Worm (Caenorhabditis elegans) whole organism, L1 larva: ENCODE data around the gene dpm-3.

Experiments used
- C04F5.9 ChIP-seq: sonication (generic microtip); optimal IDR thresholded peaks from 2 replicates; lab custom pipeline; 2016; ENCODE audit warnings: missing genetic modification characterization, missing compliant biosample characterization
- C34B4.2 ChIP-seq: sonication (generic microtip); optimal IDR thresholded peaks from 2 replicates; lab custom pipeline; 2017; ENCODE audit warnings: mild to moderate bottlenecking, missing genetic modification characterization, missing compliant biosample characterization
- Y116A8C.19 ChIP-seq: sonication (generic microtip); optimal IDR thresholded peaks from 2 replicates; lab custom pipeline; 2016; ENCODE audit warnings: missing compliant biosample characterization, missing genetic modification characterization, borderline replicate concordance
- alr-1 ChIP-seq: fragments of 200-800 bp; sonication (Bioruptor generic); optimal IDR thresholded peaks from 2 replicates; lab custom pipeline; 2018; ENCODE audit warnings: borderline replicate concordance, mild to moderate bottlenecking, missing genetic modification characterization, missing compliant biosample characterization
- aly-2 ChIP-seq: fragments of 150-350 bp; optimal IDR thresholded peaks from 2 replicates; lab custom pipeline; 2014; ENCODE audit warnings: missing biosample characterization, missing genetic modification characterization
- ceh-8 ChIP-seq: fragments of 200-800 bp; sonication (Bioruptor generic); optimal IDR thresholded peaks from 2 replicates; lab custom pipeline; 2018; ENCODE audit warnings: mild to moderate bottlenecking, missing genetic modification characterization, moderate library complexity, missing compliant biosample characterization
- ceh-82 ChIP-seq, 3 experiments: fragments of 150-350 bp in 1 of 3; sonication (generic microtip) in 2 of 3; optimal IDR thresholded peaks; 2 replicates each; lab custom pipeline; 2014 to 2017; ENCODE audit warnings: missing biosample characterization in 3 of 3, missing genetic modification characterization in 3 of 3
- ceh-90 ChIP-seq: sonication (generic microtip); optimal IDR thresholded peaks from 2 replicates; lab custom pipeline; 2016; ENCODE audit warnings: missing genetic modification characterization, missing compliant biosample characterization
- dpl-1 ChIP-seq, 3 experiments: fragments of 150-350 bp in 2 of 3; sonication (generic microtip) in 1 of 3; optimal IDR thresholded peaks; 2 replicates each; lab custom pipeline; 2014 to 2017; ENCODE audit warnings: missing biosample characterization in 3 of 3, missing genetic modification characterization in 3 of 3, missing genetic modification reagents in 3 of 3
- dsc-1 ChIP-seq: sonication (generic microtip); optimal IDR thresholded peaks from 2 replicates; lab custom pipeline; 2016; ENCODE audit warnings: mild to moderate bottlenecking, missing genetic modification characterization, missing compliant biosample characterization
- efl-1 ChIP-seq, 4 experiments: fragments of 150-350 bp; optimal IDR thresholded peaks in 3 of 4; peaks in 1 of 4; 1 replicate in 1 of 4; 2 replicates in 3 of 4; lab custom pipeline; 2014; ENCODE audit warnings: missing biosample characterization in 2 of 4, missing genetic modification characterization in 2 of 4, missing genetic modification reagents in 2 of 4
- efl-3 ChIP-seq: fragments of 200-800 bp; sonication (Bioruptor generic); optimal IDR thresholded peaks from 2 replicates; lab custom pipeline; 2018; ENCODE audit warnings: mild to moderate bottlenecking, missing genetic modification characterization, missing compliant biosample characterization
- elt-2 ChIP-seq: sonication (generic microtip); optimal IDR thresholded peaks from 2 replicates; lab custom pipeline; 2016; ENCODE audit warnings: missing genetic modification characterization, mild to moderate bottlenecking, inconsistent platforms, missing compliant biosample characterization, missing genetic modification reagents
- elt-3 ChIP-seq, 6 experiments: fragments of 150-350 bp in 1 of 6; sonication (generic microtip); optimal IDR thresholded peaks; 2 replicates each; lab custom pipeline; 2017 to 2018; ENCODE audit warnings: missing biosample characterization in 6 of 6, missing genetic modification characterization in 6 of 6, inconsistent platforms in 1 of 6
- ets-5 ChIP-seq: fragments of 200-800 bp; sonication (Bioruptor generic); IDR thresholded peaks from 2 replicates; pipeline ENCODE4 v1.3.6; 2022; ENCODE audit warnings: missing genetic modification characterization, missing compliant biosample characterization
- fkh-10 ChIP-seq: sonication (generic microtip); optimal IDR thresholded peaks from 2 replicates; lab custom pipeline; 2017; ENCODE audit warnings: missing biosample characterization, missing genetic modification reagents, missing genetic modification characterization
- fkh-4 ChIP-seq: sonication (generic microtip); optimal IDR thresholded peaks from 2 replicates; lab custom pipeline; 2016; ENCODE audit warnings: missing compliant biosample characterization, missing genetic modification characterization, borderline replicate concordance
- fkh-8 ChIP-seq: sonication (generic microtip); optimal IDR thresholded peaks from 2 replicates; lab custom pipeline; 2016; ENCODE audit warnings: mild to moderate bottlenecking, missing genetic modification characterization, missing compliant biosample characterization
- hlh-17 ChIP-seq: fragments of 200-800 bp; sonication (Bioruptor generic); optimal IDR thresholded peaks from 2 replicates; lab custom pipeline; 2018; ENCODE audit warnings: missing genetic modification characterization, mild to moderate bottlenecking, missing compliant biosample characterization, moderate library complexity, borderline replicate concordance
- hlh-4 ChIP-seq: sonication (generic microtip); optimal IDR thresholded peaks from 2 replicates; lab custom pipeline; 2016; ENCODE audit warnings: mild to moderate bottlenecking, missing genetic modification characterization, missing compliant biosample characterization
- lin-13 ChIP-seq: fragments of 150-350 bp; optimal IDR thresholded peaks from 2 replicates; lab custom pipeline; 2014; ENCODE audit warnings: missing biosample characterization, missing genetic modification reagents, missing genetic modification characterization
- lin-14 ChIP-seq: fragments of 200-800 bp; sonication (Bioruptor generic); optimal IDR thresholded peaks from 2 replicates; lab custom pipeline; 2018; ENCODE audit warnings: mild to moderate bottlenecking, missing genetic modification characterization, moderate library complexity, missing compliant biosample characterization
- mef-2 ChIP-seq: fragments of 150-350 bp; optimal IDR thresholded peaks from 2 replicates; lab custom pipeline; 2014; ENCODE audit warnings: missing biosample characterization, missing genetic modification characterization
- nhr-19 ChIP-seq: fragments of 200-800 bp; sonication (Bioruptor generic); conservative IDR thresholded peaks from 2 replicates; pipeline ENCODE4 v1.3.6; 2022; ENCODE audit warnings: missing genetic modification characterization, missing compliant biosample characterization
- nhr-237 ChIP-seq: fragments of 150-350 bp; optimal IDR thresholded peaks from 2 replicates; lab custom pipeline; 2014; ENCODE audit warnings: missing biosample characterization, missing genetic modification characterization
- nhr-28 ChIP-seq: fragments of 150-350 bp; optimal IDR thresholded peaks from 2 replicates; lab custom pipeline; 2014; ENCODE audit warnings: missing biosample characterization, missing genetic modification characterization
- nhr-71 ChIP-seq: sonication (generic microtip); optimal IDR thresholded peaks from 2 replicates; lab custom pipeline; 2016; ENCODE audit warnings: mild to moderate bottlenecking, missing genetic modification characterization, moderate library complexity, missing compliant biosample characterization
- nhr-77 ChIP-seq: fragments of 150-350 bp; optimal IDR thresholded peaks from 2 replicates; lab custom pipeline; 2014; ENCODE audit warnings: missing biosample characterization, missing genetic modification characterization
- nhr-85 ChIP-seq: sonication (generic microtip); peaks from one replicate; lab custom pipeline; 2016; ENCODE audit warnings: missing genetic modification characterization, inconsistent platforms, missing compliant biosample characterization
- snpc-4 ChIP-seq: fragments of 150-350 bp; optimal IDR thresholded peaks from 2 replicates; lab custom pipeline; 2014; ENCODE audit warnings: missing biosample characterization, missing genetic modification characterization
- sup-37 ChIP-seq: fragments of 200-800 bp; sonication (Bioruptor generic); optimal IDR thresholded peaks from 2 replicates; lab custom pipeline; 2018; ENCODE audit warnings: mild to moderate bottlenecking, missing genetic modification characterization, missing compliant biosample characterization
- unc-130 ChIP-seq: fragments of 150-350 bp; optimal IDR thresholded peaks from 2 replicates; lab custom pipeline; 2017; ENCODE audit warnings: missing biosample characterization, missing genetic modification characterization, inconsistent platforms
- unc-62 ChIP-seq: fragments of 150-350 bp; optimal IDR thresholded peaks from 2 replicates; lab custom pipeline; 2014; ENCODE audit warnings: missing biosample characterization, missing genetic modification reagents, missing genetic modification characterization
- zag-1 ChIP-seq: fragments of 150-350 bp; optimal IDR thresholded peaks from 2 replicates; lab custom pipeline; 2014; ENCODE audit warnings: missing biosample characterization, missing genetic modification characterization
- zip-4 ChIP-seq: fragments of 200-800 bp; sonication (Bioruptor generic); optimal IDR thresholded peaks from 2 replicates; lab custom pipeline; 2018; ENCODE audit warnings: mild to moderate bottlenecking, missing genetic modification characterization, moderate library complexity, missing compliant biosample characterization

dpm-3 gene

ce11 chrIV:12417536-12418195, 26.3 kb downstream of the dpm-3 start, which contains the start of gene F08G5.3 (continued):
- TF ChIP-seq ceh-8 (GFP tag; lab: Kevin White, UChicago) (no peak), efl-1 (optimal IDR thresholded peaks at IDR 0.05; lab: Kevin White, UChicago) (peak in 1 of 2 experiments; percentile 43), efl-1 (GFP tag; optimal IDR thresholded peaks at IDR 0.05 in 1 of 2; lab: Kevin White, UChicago) (peak; percentile 17 to 92), ets-5 (no peak), C34B4.2 (tag; lab: Kevin White, UChicago) (no peak), elt-2 (peak; percentile 30), ceh-82 (tag; optimal IDR thresholded peaks at IDR 0.05; lab: Kevin White, UChicago) (peak in 1 of 3 experiments; percentile 8), fkh-4 (tag; lab: Kevin White, UChicago) (no peak), elt-3 (tag; optimal IDR thresholded peaks at IDR 0.05; lab: Kevin White, UChicago) (peak in 1 of 6 experiments; percentile 43), zip-4 (GFP tag; lab: Kevin White, UChicago) (peak; percentile 18), nhr-19 (GFP tag; lab: Robert Waterston, UW) (peak; percentile 22; the same call in 1 of the 2 replicates)

- no peak for TF ChIP-seq dpl-1 (GFP tag; optimal IDR thresholded peaks at IDR 0.05; lab: Kevin White, UChicago)
- peak; percentile 74 for TF ChIP-seq fkh-10 (GFP tag; lab: Kevin White, UChicago)
- no peak for TF ChIP-seq nhr-237 (tag; lab: Kevin White, UChicago)
- TF ChIP-seq sup-37 (GFP tag; lab: Kevin White, UChicago) = no peak
- no peak for TF ChIP-seq ceh-8 (GFP tag; lab: Kevin White, UChicago)
- no peak for TF ChIP-seq alr-1
- peak; percentile 74 for TF ChIP-seq lin-14 (GFP tag; lab: Kevin White, UChicago)
- no peak for TF ChIP-seq nhr-28
- TF ChIP-seq dsc-1 = no peak
- TF ChIP-seq elt-3 (tag; optimal IDR thresholded peaks at IDR 0.05; lab: Kevin White, UChicago) = no peak
- TF ChIP-seq nhr-77 (tag; lab: Kevin White, UChicago) = no peak
These were observed 27.9 kb downstream of the dpm-3 start for ce11 chrIV:12419291-12419690.

ce11 chrIV:12420455-12420854, 29.1 kb downstream of the dpm-3 start, which contains the start of gene ugt-65:
Gene ugt-65 (plus strand): TSS chrIV:12420683.
- TF ChIP-seq lin-14 (GFP tag; lab: Kevin White, UChicago) = peak; percentile 38
- TF ChIP-seq nhr-237 (tag; lab: Kevin White, UChicago) = no peak
- no peak for TF ChIP-seq snpc-4 (tag; lab: Kevin White, UChicago)
- TF ChIP-seq Y116A8C.19 (tag; lab: Kevin White, UChicago) = no peak
- TF ChIP-seq nhr-19 (GFP tag; lab: Robert Waterston, UW) = no peak
- no peak for TF ChIP-seq unc-62 (GFP tag; lab: Kevin White, UChicago)
- TF ChIP-seq dsc-1 = no peak
- TF ChIP-seq fkh-8 (tag; lab: Kevin White, UChicago) = no peak
- no peak for TF ChIP-seq alr-1
- TF ChIP-seq nhr-85 = no peak
- no peak for TF ChIP-seq efl-1 (optimal IDR thresholded peaks at IDR 0.05; lab: Kevin White, UChicago)
- TF ChIP-seq efl-1 (GFP tag; optimal IDR thresholded peaks at IDR 0.05 in 1 of 2; lab: Kevin White, UChicago) = peak in 1 of 2 experiments; percentile 90
- no peak for TF ChIP-seq efl-3 (GFP tag; lab: Kevin White, UChicago)
- no peak for TF ChIP-seq mef-2 (tag; lab: Kevin White, UChicago)
- no peak for TF ChIP-seq fkh-10 (GFP tag; lab: Kevin White, UChicago)
- no peak for TF ChIP-seq nhr-28
- TF ChIP-seq elt-2 = peak; percentile 85
- TF ChIP-seq unc-130 (tag; lab: Kevin White, UChicago) = no peak
- no peak for TF ChIP-seq ceh-90 (tag; lab: Kevin White, UChicago)

ce11 chrIV:12425595-12425994, 34.2 kb downstream of the dpm-3 start:
- no peak for TF ChIP-seq C04F5.9 (tag; lab: Kevin White, UChicago)
- no peak for TF ChIP-seq fkh-10 (GFP tag; lab: Kevin White, UChicago)
- peak; percentile 68 for TF ChIP-seq lin-14 (GFP tag; lab: Kevin White, UChicago)
- TF ChIP-seq efl-1 (optimal IDR thresholded peaks at IDR 0.05; lab: Kevin White, UChicago) = no peak
- TF ChIP-seq efl-1 (GFP tag; optimal IDR thresholded peaks at IDR 0.05 in 1 of 2; lab: Kevin White, UChicago) = peak in 1 of 2 experiments; percentile 56
- TF ChIP-seq hlh-4 (tag; lab: Kevin White, UChicago) = no peak
- no peak for TF ChIP-seq nhr-237 (tag; lab: Kevin White, UChicago)
- no peak for TF ChIP-seq hlh-17 (GFP tag; lab: Kevin White, UChicago)
- no peak for TF ChIP-seq nhr-71
- TF ChIP-seq ets-5 = no peak
- TF ChIP-seq zag-1 (tag; lab: Kevin White, UChicago) = no peak
- TF ChIP-seq lin-13 = no peak
- no peak for TF ChIP-seq aly-2
